Worm (Caenorhabditis elegans): ENCODE data around the gene ZK809.1.

Gene ZK809.1

DNA sequence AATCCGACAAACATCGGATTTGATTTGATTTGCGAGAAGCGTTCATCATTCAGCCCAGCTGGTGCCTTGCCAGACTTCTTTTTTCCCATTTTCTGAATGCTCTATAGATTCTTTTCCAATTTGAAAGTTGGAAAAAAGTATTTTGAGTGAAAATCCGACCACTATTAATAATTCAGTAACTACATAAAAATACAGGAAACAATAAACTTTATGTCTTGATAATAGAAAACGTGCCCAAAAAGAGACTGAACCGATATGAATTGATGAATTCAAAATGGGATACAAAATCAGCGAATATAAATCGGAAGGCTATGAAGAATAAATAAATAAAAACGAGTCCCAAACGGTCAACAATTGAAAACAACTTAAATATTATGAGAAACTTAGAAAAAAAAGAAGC lies 10.2 kb upstream of the ZK809.1 start, which contains the start of gene F58B3.4:
Gene F58B3.4, minus strand, starts transcription at position 101 of the 400 bp plus-strand sequence.
- TF ChIP-seq mab-5 (tag; optimal IDR thresholded peaks at IDR 0.05) (no peak), nhr-6 (tag; optimal IDR thresholded peaks at IDR 0.05) (no peak), elt-1 (tag; optimal IDR thresholded peaks at IDR 0.05) (no peak), nhr-237 (tag; optimal IDR thresholded peaks at IDR 0.05) (no peak), aly-2 (tag; optimal IDR thresholded peaks at IDR 0.05) (no peak), ZK546.5 (tag; optimal IDR thresholded peaks at IDR 0.05) (no peak), dmd-4 (tag; optimal IDR thresholded peaks at IDR 0.05) (no peak), crh-2 (tag; optimal IDR thresholded peaks at IDR 0.05) (no peak), gmeb-1 (tag; optimal IDR thresholded peaks at IDR 0.05) (no peak), F13H6.1 (tag; optimal IDR thresholded peaks at IDR 0.05) (no peak), nhr-21 (tag; optimal IDR thresholded peaks at IDR 0.05) (no peak), ceh-82 (tag; optimal IDR thresholded peaks at IDR 0.05) (no peak), unc-62 (GFP tag; optimal IDR thresholded peaks at IDR 0.05) (no peak), ztf-4 (tag; optimal IDR thresholded peaks at IDR 0.05) (no peak), lsy-2 (tag; optimal IDR thresholded peaks at IDR 0.05) (no peak), lin-39 (tag; optimal IDR thresholded peaks at IDR 0.05) (no peak), fos-1 (tag; optimal IDR thresholded peaks at IDR 0.05) (no peak)

DNA sequence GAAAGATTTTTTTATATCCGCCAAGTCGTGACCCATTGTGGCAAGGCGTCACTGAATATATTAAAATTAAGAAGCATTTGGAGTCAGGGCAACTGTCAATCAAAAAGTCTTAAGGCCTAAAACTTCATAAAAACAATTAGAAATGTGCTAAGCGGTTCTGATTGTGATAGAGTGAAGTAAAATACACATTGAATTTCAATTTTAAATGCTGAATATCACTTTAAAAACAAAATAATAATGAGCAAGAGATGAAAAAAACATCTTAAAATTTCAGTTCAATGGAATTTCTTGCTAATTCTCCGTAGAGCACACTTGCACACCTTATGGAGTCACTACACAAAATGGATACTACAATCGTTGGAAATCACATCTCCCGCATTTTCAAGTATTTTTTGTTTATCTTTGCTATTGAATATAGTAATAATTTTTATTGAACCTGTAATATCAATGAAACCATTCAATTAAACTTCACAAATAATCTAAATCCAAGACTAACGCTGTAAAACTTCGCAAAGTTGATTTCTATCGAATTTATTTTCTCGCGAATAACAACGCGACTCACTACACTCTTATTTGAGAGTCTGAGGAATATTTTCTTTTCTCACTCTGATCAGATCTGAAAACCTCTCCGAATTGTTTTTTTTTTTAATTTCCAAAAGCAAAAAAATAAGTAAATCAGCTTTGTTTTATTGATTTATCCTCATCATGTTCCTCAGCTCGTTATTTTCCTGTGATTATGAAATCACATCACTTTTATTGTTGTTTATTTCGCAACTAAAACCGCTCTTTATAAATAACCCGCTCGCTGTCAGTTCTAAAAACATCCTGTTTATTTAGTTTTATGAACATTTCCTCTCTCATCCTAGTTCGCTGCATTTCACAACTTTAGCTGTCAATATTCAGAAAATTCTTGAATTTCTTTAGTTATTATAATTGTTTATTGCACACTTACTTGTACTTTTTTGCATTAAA lies 6.2 kb upstream of the ZK809.1 start, which contains the start of gene mars-1:
Gene mars-1, minus strand, starts transcription at position 51 of the 972 bp plus-strand sequence.
- TF ChIP-seq elt-1 (tag; optimal IDR thresholded peaks at IDR 0.05), result no peak
- no peak for TF ChIP-seq peb-1 (tag; optimal IDR thresholded peaks at IDR 0.05)
- TF ChIP-seq unc-55 (GFP tag; optimal IDR thresholded peaks at IDR 0.05), result peak; percentile 80
- TF ChIP-seq lsy-2 (tag; optimal IDR thresholded peaks at IDR 0.05), result peak; percentile 51 to 86
- TF ChIP-seq ZK546.5 (tag; optimal IDR thresholded peaks at IDR 0.05), result no peak
- TF ChIP-seq R02D3.7 (tag; optimal IDR thresholded peaks at IDR 0.05), result no peak
- peak; percentile 71 for TF ChIP-seq crh-2 (tag; optimal IDR thresholded peaks at IDR 0.05)
- no peak for TF ChIP-seq egl-27 (tag; optimal IDR thresholded peaks at IDR 0.05)
- TF ChIP-seq lin-39 (tag; optimal IDR thresholded peaks at IDR 0.05), result no peak
- TF ChIP-seq fos-1 (tag; optimal IDR thresholded peaks at IDR 0.05), result peak; percentile 17
- TF ChIP-seq elt-3 (tag; optimal IDR thresholded peaks at IDR 0.05), result no peak
- peak; percentile 80 for TF ChIP-seq nhr-129 (tag; optimal IDR thresholded peaks at IDR 0.05)
- TF ChIP-seq aly-2 (tag; optimal IDR thresholded peaks at IDR 0.05), result no peak
- TF ChIP-seq ceh-16 (tag; optimal IDR thresholded peaks at IDR 0.05), result no peak
- TF ChIP-seq nhr-25 (tag; optimal IDR thresholded peaks at IDR 0.05), result peak; percentile 49
- no peak for TF ChIP-seq unc-39 (tag; optimal IDR thresholded peaks at IDR 0.05)
- TF ChIP-seq mab-5 (tag; optimal IDR thresholded peaks at IDR 0.05), result no peak
- peak; percentile 84 for TF ChIP-seq sma-3 (GFP tag; optimal IDR thresholded peaks at IDR 0.05)
- no peak for TF ChIP-seq lin-11 (tag; optimal IDR thresholded peaks at IDR 0.05)
- no peak for TF ChIP-seq alr-1 (tag; optimal IDR thresholded peaks at IDR 0.05)
- peak; percentile 48 for TF ChIP-seq gmeb-1 (tag; optimal IDR thresholded peaks at IDR 0.05)
- no peak for TF ChIP-seq snpc-4 (tag; optimal IDR thresholded peaks at IDR 0.05)
- TF ChIP-seq ztf-1 (GFP tag; conservative IDR thresholded peaks at IDR 0.05), result no peak
- no peak for TF ChIP-seq Y55F3AM.14 (GFP tag; optimal IDR thresholded peaks at IDR 0.05)
- TF ChIP-seq F13H6.1 (tag; optimal IDR thresholded peaks at IDR 0.05), result peak; percentile 56
- TF ChIP-seq lin-13 (GFP tag; optimal IDR thresholded peaks at IDR 0.05), result peak; percentile 53
- peak; percentile 50 for TF ChIP-seq skn-1 (tag; optimal IDR thresholded peaks at IDR 0.05)
- TF ChIP-seq C34F6.9 (tag; optimal IDR thresholded peaks at IDR 0.05), result peak; percentile 93
- TF ChIP-seq unc-62 (GFP tag; optimal IDR thresholded peaks at IDR 0.05), result no peak
- no peak for TF ChIP-seq ama-1 (optimal IDR thresholded peaks at IDR 0.05)
- no peak for TF ChIP-seq mbf-1 (tag; optimal IDR thresholded peaks at IDR 0.05)
- TF ChIP-seq nhr-6 (tag; optimal IDR thresholded peaks at IDR 0.05), result no peak
- no peak for TF ChIP-seq ztf-4 (tag; optimal IDR thresholded peaks at IDR 0.05)
- TF ChIP-seq sem-4 (tag; optimal IDR thresholded peaks at IDR 0.05), result no peak
- TF ChIP-seq mdl-1 (tag; optimal IDR thresholded peaks at IDR 0.05), result no peak
- TF ChIP-seq zag-1 (tag; optimal IDR thresholded peaks at IDR 0.05), result peak; percentile 10
- no peak for TF ChIP-seq nhr-21 (tag; optimal IDR thresholded peaks at IDR 0.05)
- no peak for TF ChIP-seq nhr-77 (tag; optimal IDR thresholded peaks at IDR 0.05)
- no peak for TF ChIP-seq nhr-11 (tag; optimal IDR thresholded peaks at IDR 0.05)
- peak; percentile 61 for TF ChIP-seq sma-9 (GFP tag; optimal IDR thresholded peaks at IDR 0.05)
- TF ChIP-seq sma-9 (tag; optimal IDR thresholded peaks at IDR 0.05), result no peak
- TF ChIP-seq dmd-4 (tag; optimal IDR thresholded peaks at IDR 0.05), result no peak

Data from whole organism, L2 larva.